Fruit fly (Drosophila melanogaster) whole organism, adult: ENCODE data around the gene CG3097.

ENCODE experiments used
- CG11617 ChIP-seq: fragments of 200-800 bp; sonication (Bioruptor generic); optimal IDR thresholded peaks from 2 replicates; lab custom pipeline; 2017; ENCODE audit warnings: mild to moderate bottlenecking, missing biosample characterization, missing genetic modification reagents, missing genetic modification characterization
- CG12768 ChIP-seq: fragments of 200-800 bp; sonication (Bioruptor generic); optimal IDR thresholded peaks from 2 replicates; lab custom pipeline; 2017; ENCODE audit warnings: missing biosample characterization, missing genetic modification characterization, mild to moderate bottlenecking, moderate library complexity, missing genetic modification reagents
- CG14711 ChIP-seq: fragments of 200-800 bp; sonication (Bioruptor generic); optimal IDR thresholded peaks from 2 replicates; lab custom pipeline; 2018; ENCODE audit warnings: missing biosample characterization, mild to moderate bottlenecking, missing genetic modification characterization, moderate library complexity
- CG1620 ChIP-seq: fragments of 200-800 bp; sonication (Bioruptor generic); optimal IDR thresholded peaks from 2 replicates; lab custom pipeline; 2016; ENCODE audit warnings: missing biosample characterization, missing genetic modification characterization
- CG33017 ChIP-seq: fragments of 200-800 bp; sonication (Bioruptor generic); optimal IDR thresholded peaks from 2 replicates; lab custom pipeline; 2018; ENCODE audit warnings: missing biosample characterization, mild to moderate bottlenecking, missing genetic modification characterization, moderate library complexity
- CG5204 ChIP-seq: fragments of 200-800 bp; sonication (Bioruptor generic); optimal IDR thresholded peaks from 2 replicates; lab custom pipeline; 2016; ENCODE audit warnings: missing biosample characterization, missing genetic modification characterization
- CG7045 ChIP-seq: fragments of 200-800 bp; sonication (Bioruptor generic); optimal IDR thresholded peaks from 2 replicates; lab custom pipeline; 2017; ENCODE audit warnings: missing biosample characterization, mild to moderate bottlenecking, missing genetic modification characterization
- CG7101 ChIP-seq: fragments of 200-800 bp; sonication (Bioruptor generic); optimal IDR thresholded peaks from 2 replicates; lab custom pipeline; 2018; ENCODE audit warnings: missing biosample characterization, mild to moderate bottlenecking, missing genetic modification characterization, moderate library complexity
- Clk ChIP-seq: fragments of 200-800 bp; sonication (Bioruptor generic); optimal IDR thresholded peaks from 2 replicates; lab custom pipeline; 2017; ENCODE audit warnings: missing biosample characterization, missing genetic modification characterization
- Crg-1 ChIP-seq: fragments of 200-800 bp; sonication (Bioruptor generic); optimal IDR thresholded peaks from 2 replicates; lab custom pipeline; 2016; ENCODE audit warnings: missing biosample characterization, missing genetic modification characterization
- Hr96 ChIP-seq: fragments of 200-800 bp; sonication (Bioruptor generic); optimal IDR thresholded peaks from 2 replicates; lab custom pipeline; 2016; ENCODE audit warnings: missing biosample characterization, missing genetic modification characterization
- Mnt ChIP-seq: fragments of 200-800 bp; sonication (Bioruptor generic); optimal IDR thresholded peaks from 2 replicates; lab custom pipeline; 2016; ENCODE audit warnings: missing biosample characterization, mild to moderate bottlenecking, missing genetic modification characterization
- bab1 ChIP-seq: fragments of 200-800 bp; sonication (Bioruptor generic); optimal IDR thresholded peaks from 3 replicates; lab custom pipeline; 2019; ENCODE audit warnings: missing biosample characterization, mild to moderate bottlenecking, missing genetic modification characterization, moderate library complexity
- cic ChIP-seq: fragments of 200-800 bp; sonication (Bioruptor generic); optimal IDR thresholded peaks from 2 replicates; lab custom pipeline; 2017; ENCODE audit warnings: missing biosample characterization, mild to moderate bottlenecking, missing genetic modification characterization, moderate library complexity
- cnc ChIP-seq, 2 experiments: fragments of >200 bp; optimal IDR thresholded peaks; 2 replicates each; lab custom pipeline; 2017
- kay ChIP-seq: fragments of 200-800 bp; sonication (Bioruptor generic); peaks from one replicate; lab custom pipeline; 2016; ENCODE audit warnings: missing biosample characterization, missing genetic modification characterization, borderline replicate concordance
- ovo ChIP-seq: fragments of 200-800 bp; sonication (Bioruptor generic); optimal IDR thresholded peaks from 2 replicates; lab custom pipeline; 2016; ENCODE audit warnings: missing biosample characterization, missing genetic modification characterization
- pad ChIP-seq: fragments of 200-800 bp; sonication (Bioruptor generic); optimal IDR thresholded peaks from 3 replicates; lab custom pipeline; 2017; ENCODE audit warnings: missing biosample characterization, missing genetic modification characterization, mild to moderate bottlenecking, moderate library complexity, missing genetic modification reagents
- tj ChIP-seq: fragments of 200-800 bp; sonication (Bioruptor generic); optimal IDR thresholded peaks from 3 replicates; lab custom pipeline; 2017; ENCODE audit warnings: missing biosample characterization, mild to moderate bottlenecking, missing genetic modification characterization, moderate library complexity
- toe ChIP-seq: fragments of 200-800 bp; sonication (Bioruptor generic); optimal IDR thresholded peaks from 2 replicates; lab custom pipeline; 2016; ENCODE audit warnings: missing biosample characterization, missing genetic modification characterization

CG3097 gene

DNA sequence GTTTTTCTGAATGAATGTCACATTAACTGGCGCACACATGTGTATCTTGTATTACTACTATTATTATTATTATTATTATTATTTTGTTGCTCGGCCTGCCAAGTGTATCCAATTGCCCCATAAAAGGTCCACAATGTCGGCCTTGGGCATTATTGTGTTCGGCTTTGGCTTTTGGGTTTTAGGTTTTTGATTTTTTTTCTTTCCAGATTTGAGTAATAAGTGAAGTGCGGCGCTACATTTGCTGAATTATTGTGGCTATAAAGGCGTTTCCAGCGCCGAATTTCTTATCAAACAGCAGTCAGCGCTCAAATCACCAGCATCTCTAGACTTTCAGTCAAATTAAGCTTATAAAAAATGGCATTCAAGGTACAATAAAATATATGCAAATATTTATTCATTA, 33.8 kb upstream of the CG3097 start, which contains the start of gene Cpr5C:
TSS of gene Cpr5C (plus strand) at position 301 of the 400 bp plus-strand sequence.
- TF ChIP-seq CG7045 (GFP tag; lab: Kevin White, UChicago) (no peak), toe (GFP tag; lab: Kevin White, UChicago) (no peak), pad (GFP tag; lab: Kevin White, UChicago) (no peak), CG11617 (no peak), Clk (no peak)

DNA sequence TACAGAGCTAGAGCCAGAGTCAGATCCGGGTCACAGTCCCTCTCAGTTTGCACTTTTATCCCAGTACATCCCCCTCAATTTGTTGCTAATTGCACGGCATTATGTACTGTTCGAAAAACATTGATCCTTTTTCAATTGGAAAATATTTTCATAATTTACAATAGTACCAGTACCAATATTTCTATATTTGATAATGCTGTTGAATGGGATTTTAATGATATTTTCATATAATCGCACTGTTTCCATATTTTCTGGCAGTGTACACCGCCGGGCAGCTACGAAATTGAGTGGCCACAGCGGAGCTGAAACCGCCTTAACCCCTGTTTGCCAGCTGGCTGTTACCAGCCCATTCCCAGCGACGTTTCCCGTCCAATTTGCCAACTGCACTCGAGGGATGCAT, 30.1 kb upstream of the CG3097 start:
- TF ChIP-seq Clk: no peak
- TF ChIP-seq cic: no peak
- no peak for TF ChIP-seq CG12768
- TF ChIP-seq CG5204 (GFP tag; lab: Kevin White, UChicago): no peak
- no peak for TF ChIP-seq ovo
- TF ChIP-seq kay (GFP tag; lab: Kevin White, UChicago): no peak
- TF ChIP-seq CG33017 (tag; lab: Kevin White, UChicago): no peak
- no peak for TF ChIP-seq cnc (optimal IDR thresholded peaks at IDR 0.05; lab: Kevin White, UChicago)
- no peak for TF ChIP-seq Mnt (GFP tag; lab: Kevin White, UChicago)
- no peak for TF ChIP-seq pad (GFP tag; lab: Kevin White, UChicago)
- TF ChIP-seq bab1 (GFP tag; lab: Kevin White, UChicago): no peak
- TF ChIP-seq Crg-1 (GFP tag; lab: Kevin White, UChicago): no peak
- TF ChIP-seq toe (GFP tag; lab: Kevin White, UChicago): no peak
- TF ChIP-seq CG7101: no peak
- TF ChIP-seq CG1620 (GFP tag; lab: Kevin White, UChicago): no peak
- no peak for TF ChIP-seq CG14711
- TF ChIP-seq CG7045 (GFP tag; lab: Kevin White, UChicago): no peak

DNA sequence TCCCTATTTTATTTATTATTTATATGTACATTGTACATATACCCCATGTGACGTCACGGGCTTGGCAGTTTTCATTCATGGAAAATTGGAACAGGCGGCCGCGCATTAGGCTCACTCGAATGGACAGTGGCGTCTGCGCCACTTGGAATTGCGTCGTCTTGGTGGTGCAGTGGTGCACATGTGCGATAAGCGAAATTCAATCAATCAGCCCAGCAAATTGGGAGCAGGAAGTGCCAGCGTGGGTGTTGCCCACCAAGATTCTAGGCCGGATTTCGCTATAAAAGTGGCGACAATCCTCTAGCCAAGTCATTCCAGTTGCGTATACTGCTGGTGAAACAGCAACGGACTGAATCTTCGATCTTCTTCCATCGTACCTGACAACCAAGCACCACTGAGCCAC, 21.3 kb upstream of the CG3097 start, which contains the start of gene CG12239:
TSS of gene CG12239 (plus strand) at position 301 of the 400 bp plus-strand sequence.
- TF ChIP-seq tj (GFP tag; lab: Kevin White, UChicago) (no peak), toe (GFP tag; lab: Kevin White, UChicago) (no peak), cnc (optimal IDR thresholded peaks at IDR 0.05; lab: Kevin White, UChicago) (no peak), CG5204 (GFP tag; lab: Kevin White, UChicago) (no peak), Hr96 (GFP tag; lab: Kevin White, UChicago) (no peak), CG7101 (no peak), CG33017 (tag; lab: Kevin White, UChicago) (no peak)

DNA sequence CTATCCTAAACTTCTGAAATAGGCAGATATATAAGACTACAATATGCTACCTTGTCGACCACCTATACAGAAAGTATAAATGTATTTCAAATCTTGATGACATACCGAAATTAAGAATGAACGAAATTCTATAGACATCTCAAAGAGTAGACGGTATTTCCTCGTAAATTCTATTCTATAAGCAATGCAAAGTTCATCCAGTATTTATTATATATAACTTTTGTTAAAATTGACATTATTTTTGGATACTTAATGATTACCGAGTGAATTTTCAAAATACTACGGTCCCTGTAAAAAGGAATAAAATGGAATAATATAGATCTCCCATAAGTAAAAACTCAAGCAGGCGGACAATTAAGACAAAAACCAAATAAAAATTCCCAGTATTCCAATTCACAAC, 18.6 kb upstream of the CG3097 start, which contains the start of gene CG15767:
TSS of gene CG15767 (plus strand) at position 301 of the 400 bp plus-strand sequence.
- no peak for TF ChIP-seq CG7045 (GFP tag; lab: Kevin White, UChicago)

DNA sequence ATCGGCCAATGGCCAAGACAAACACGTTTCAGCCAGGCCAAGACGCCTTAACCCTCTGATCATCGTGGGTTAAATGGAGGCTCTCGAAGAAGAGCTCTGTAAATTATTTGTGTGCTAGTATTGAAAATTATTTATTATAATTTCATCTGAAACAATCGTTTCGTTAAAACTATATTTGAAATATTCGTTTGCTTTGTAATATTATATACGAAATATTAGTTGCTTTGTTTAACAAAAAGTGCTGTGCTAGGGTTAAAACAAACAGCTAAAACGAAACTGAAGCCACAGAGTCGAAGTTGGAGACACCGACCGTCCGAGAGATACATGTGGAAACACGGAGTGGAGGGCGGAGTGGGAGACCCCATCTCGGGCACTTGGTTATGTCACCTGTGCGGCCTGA, 16.0 kb upstream of the CG3097 start:
- TF ChIP-seq CG7101 (no peak), CG7045 (GFP tag; lab: Kevin White, UChicago) (no peak), toe (GFP tag; lab: Kevin White, UChicago) (no peak), cnc (optimal IDR thresholded peaks at IDR 0.05; lab: Kevin White, UChicago) (no peak), CG14711 (no peak), cic (no peak), tj (GFP tag; lab: Kevin White, UChicago) (no peak), Clk (no peak), CG12768 (no peak), ovo (no peak), CG33017 (tag; lab: Kevin White, UChicago) (no peak), CG11617 (no peak), kay (GFP tag; lab: Kevin White, UChicago) (no peak), bab1 (GFP tag; lab: Kevin White, UChicago) (no peak), CG1620 (GFP tag; lab: Kevin White, UChicago) (no peak), Mnt (GFP tag; lab: Kevin White, UChicago) (no peak), pad (GFP tag; lab: Kevin White, UChicago) (no peak), Hr96 (GFP tag; lab: Kevin White, UChicago) (no peak)

DNA sequence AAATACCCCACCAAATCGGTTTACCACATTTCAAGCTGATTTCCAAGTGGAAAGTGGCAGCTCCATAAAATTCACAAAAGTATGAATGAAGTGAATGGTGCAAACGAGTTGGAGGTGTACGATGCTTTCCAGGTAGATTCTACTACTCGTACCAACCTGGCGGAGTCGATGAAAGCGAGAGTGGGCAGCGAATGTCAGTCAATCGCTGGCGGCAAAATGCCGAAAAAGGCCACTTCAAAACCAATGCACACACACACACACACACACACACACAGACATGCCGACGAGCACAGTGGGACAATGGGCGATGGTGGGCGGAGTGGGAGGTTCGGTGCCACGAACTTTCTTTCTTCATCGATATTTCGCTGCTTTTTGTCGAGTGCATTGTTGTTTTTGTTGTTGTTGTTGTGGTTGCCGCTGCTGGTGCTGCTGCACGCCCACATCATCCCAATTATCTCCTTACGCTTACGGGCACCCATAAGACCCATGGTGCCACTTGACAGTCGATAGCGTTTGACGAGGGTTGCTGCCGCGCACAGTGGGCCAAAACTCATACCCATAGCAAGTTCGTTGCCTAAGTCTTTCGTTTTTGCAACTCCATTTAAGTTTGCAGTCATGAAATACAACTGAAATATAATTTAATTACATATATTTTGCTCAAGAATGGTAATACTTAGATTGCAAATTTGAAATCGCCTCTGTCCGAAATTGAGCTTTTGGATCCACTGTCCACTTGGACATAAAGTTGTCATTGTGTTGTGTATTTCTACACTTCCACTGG, 12.9 kb upstream of the CG3097 start:
- no peak for TF ChIP-seq Mnt (GFP tag; lab: Kevin White, UChicago)
- no peak for TF ChIP-seq cnc (optimal IDR thresholded peaks at IDR 0.05; lab: Kevin White, UChicago)
- no peak for TF ChIP-seq toe (GFP tag; lab: Kevin White, UChicago)
- TF ChIP-seq CG14711: no peak
- no peak for TF ChIP-seq ovo
- no peak for TF ChIP-seq CG7045 (GFP tag; lab: Kevin White, UChicago)
- TF ChIP-seq CG1620 (GFP tag; lab: Kevin White, UChicago): no peak
- TF ChIP-seq Clk: no peak
- TF ChIP-seq CG33017 (tag; lab: Kevin White, UChicago): no peak
- no peak for TF ChIP-seq pad (GFP tag; lab: Kevin White, UChicago)
- no peak for TF ChIP-seq tj (GFP tag; lab: Kevin White, UChicago)
- TF ChIP-seq Crg-1 (GFP tag; lab: Kevin White, UChicago): no peak
- TF ChIP-seq CG12768: no peak
- TF ChIP-seq CG11617: no peak
- TF ChIP-seq CG5204 (GFP tag; lab: Kevin White, UChicago): no peak
- TF ChIP-seq CG7101: no peak

DNA sequence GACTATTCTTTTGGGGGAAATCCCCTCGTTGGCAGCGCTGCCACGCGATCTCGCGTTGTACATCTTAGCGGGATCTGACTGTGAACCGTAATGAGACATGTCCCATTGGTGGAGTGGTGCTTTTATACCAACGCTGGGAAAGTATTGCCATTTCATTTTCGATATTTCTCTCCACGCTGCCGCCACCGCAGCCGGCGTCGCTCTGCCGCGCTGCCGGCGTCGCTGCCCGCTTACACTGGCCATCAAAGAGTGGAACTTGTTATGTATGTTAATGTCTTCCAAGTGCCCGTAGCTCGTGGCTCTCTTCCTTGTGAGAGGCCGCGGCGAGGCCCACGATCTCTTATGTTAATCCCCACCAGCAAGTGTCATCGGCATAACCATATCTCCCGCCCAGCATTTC, 10.9 kb upstream of the CG3097 start, which contains the start of gene CG3108:
TSS of gene CG3108 (minus strand) at position 101 of the 400 bp plus-strand sequence.
- TF ChIP-seq Mnt (GFP tag; lab: Kevin White, UChicago) (no peak), CG5204 (GFP tag; lab: Kevin White, UChicago) (no peak), CG7101 (no peak), Hr96 (GFP tag; lab: Kevin White, UChicago) (no peak), CG11617 (no peak), cic (no peak), CG12768 (no peak), Clk (no peak), toe (GFP tag; lab: Kevin White, UChicago) (no peak), CG7045 (GFP tag; lab: Kevin White, UChicago) (no peak)
